Worm (Caenorhabditis elegans): ENCODE measurements around the gene clec-256.

DNA sequence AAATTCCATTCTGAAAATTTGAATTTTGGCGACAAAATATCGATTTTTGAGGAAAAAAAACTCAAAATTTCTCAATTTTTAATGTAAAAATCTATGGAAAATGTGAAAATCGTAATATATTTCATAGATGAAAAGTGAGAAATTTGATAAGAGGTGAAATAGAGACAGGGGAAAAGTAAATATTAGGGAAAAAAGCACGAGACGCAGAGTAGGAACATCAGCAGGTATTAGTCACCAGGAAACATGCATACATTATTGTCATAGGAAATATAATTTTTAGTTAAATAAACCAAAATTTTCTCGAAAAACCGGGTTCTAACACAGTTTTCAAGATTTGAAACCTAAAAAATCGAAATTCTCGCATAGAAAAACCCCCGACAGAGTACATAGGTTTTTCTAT is 29.3 kb downstream of the clec-256 start, which contains the start of gene nhr-170:
- TF ChIP-seq ces-1 (GFP tag; optimal IDR thresholded peaks at IDR 0.05) (no peak), alr-1 (tag; optimal IDR thresholded peaks at IDR 0.05; ENCODE audit: borderline replicate concordance) (no peak), elt-3 (tag; optimal IDR thresholded peaks at IDR 0.05) (no peak), dpl-1 (GFP tag; optimal IDR thresholded peaks at IDR 0.05) (no peak), zip-4 (GFP tag; optimal IDR thresholded peaks at IDR 0.05) (no peak), ceh-82 (tag; optimal IDR thresholded peaks at IDR 0.05) (no peak), aly-2 (tag; optimal IDR thresholded peaks at IDR 0.05) (no peak), vab-15 (tag; optimal IDR thresholded peaks at IDR 0.05) (no peak), lin-39 (tag; optimal IDR thresholded peaks at IDR 0.05) (no peak), nhr-76 (tag; optimal IDR thresholded peaks at IDR 0.05) (no peak), fos-1 (tag; optimal IDR thresholded peaks at IDR 0.05) (no peak)
